Worm (Caenorhabditis elegans) whole organism, L4 larva: Measurements from ENCODE around the gene Y71H2AM.11.

Source experiments
- F26F4.8 ChIP-seq: fragments of 200-800 bp; sonication (Bioruptor generic); conservative IDR thresholded peaks from 2 replicates; pipeline ENCODE4 v1.3.6; 2022; ENCODE audit warnings: missing genetic modification characterization, missing compliant biosample characterization
- F37D6.2 ChIP-seq: sonication (generic microtip); optimal IDR thresholded peaks from 2 replicates; lab custom pipeline; 2016; ENCODE audit warnings: mild to moderate bottlenecking, missing genetic modification characterization, missing compliant biosample characterization
- F44E2.7 ChIP-seq: fragments of 200-800 bp; sonication (Bioruptor generic); IDR thresholded peaks from 2 replicates; pipeline ENCODE4 v2.1.2; 2022; ENCODE audit warnings: missing genetic modification characterization, missing compliant biosample characterization
- T20F7.1 ChIP-seq: fragments of 200-800 bp; sonication (Bioruptor generic); optimal IDR thresholded peaks from 2 replicates; lab custom pipeline; 2018; ENCODE audit warnings: mild to moderate bottlenecking, missing genetic modification characterization, missing compliant biosample characterization
- Y75B8A.6 ChIP-seq: fragments of 200-800 bp; sonication (Bioruptor generic); IDR thresholded peaks from 2 replicates; pipeline ENCODE4 v1.3.6; 2022; ENCODE audit warnings: missing genetic modification reagents, missing genetic modification characterization, missing compliant biosample characterization
- ZK337.2 ChIP-seq: fragments of 200-800 bp; sonication (Bioruptor generic); IDR thresholded peaks from 2 replicates; pipeline ENCODE4 v1.3.6; 2022; ENCODE audit warnings: missing genetic modification reagents, missing genetic modification characterization, missing compliant biosample characterization
- ZK546.5 ChIP-seq, 2 experiments: sonication (generic microtip); optimal IDR thresholded peaks; 2 replicates each; lab custom pipeline; 2017; ENCODE audit warnings: missing biosample characterization in 2 of 2, missing genetic modification characterization in 2 of 2
- aha-1 ChIP-seq: fragments of 150-350 bp; peaks from one replicate; lab custom pipeline; 2014; ENCODE audit warnings: missing biosample characterization, missing genetic modification characterization
- attf-4 ChIP-seq: sonication (generic microtip); optimal IDR thresholded peaks from 3 replicates; lab custom pipeline; 2017; ENCODE audit warnings: missing biosample characterization, missing genetic modification characterization
- ceh-28 ChIP-seq: fragments of 150-350 bp; optimal IDR thresholded peaks from 2 replicates; lab custom pipeline; 2014; ENCODE audit warnings: missing biosample characterization, missing genetic modification reagents, missing genetic modification characterization
- ceh-82 ChIP-seq: sonication (generic microtip); optimal IDR thresholded peaks from 2 replicates; lab custom pipeline; 2017; ENCODE audit warnings: missing biosample characterization, missing genetic modification characterization
- ces-1 ChIP-seq: fragments of 150-350 bp; sonication (generic microtip); optimal IDR thresholded peaks from 4 replicates; lab custom pipeline; 2014; ENCODE audit warnings: missing biosample characterization, missing genetic modification reagents, missing genetic modification characterization
- daf-16 ChIP-seq, 3 experiments: sonication (generic microtip); optimal IDR thresholded peaks; 2 replicates each; lab custom pipeline; 2016 to 2017; ENCODE audit warnings: missing genetic modification characterization in 3 of 3, missing genetic modification reagents in 3 of 3, mild to moderate bottlenecking in 2 of 3, missing compliant biosample characterization in 2 of 3, missing biosample characterization in 1 of 3, moderate library complexity in 1 of 3
- daf-8 ChIP-seq: fragments of 200-800 bp; sonication (Bioruptor generic); IDR thresholded peaks from 2 replicates; pipeline ENCODE4 v1.3.6; 2022; ENCODE audit warnings: missing genetic modification characterization, missing compliant biosample characterization
- dmd-6 ChIP-seq: fragments of 200-800 bp; sonication (Bioruptor generic); IDR thresholded peaks from 2 replicates; pipeline ENCODE4 v1.3.6; 2022; ENCODE audit warnings: missing genetic modification reagents, missing genetic modification characterization, missing compliant biosample characterization
- dmd-9 ChIP-seq: fragments of 200-800 bp; sonication (Bioruptor generic); IDR thresholded peaks from 2 replicates; pipeline ENCODE4 v1.3.6; 2022; ENCODE audit warnings: missing genetic modification reagents, missing genetic modification characterization, missing compliant biosample characterization
- dve-1 ChIP-seq: sonication (generic microtip); optimal IDR thresholded peaks from 2 replicates; lab custom pipeline; 2017; ENCODE audit warnings: antibody characterized with exemption, mild to moderate bottlenecking, missing genetic modification characterization, missing compliant biosample characterization; ENCODE audit not compliant: insufficient read depth
- egl-43 ChIP-seq: fragments of 200-800 bp; sonication (Bioruptor generic); IDR thresholded peaks from 2 replicates; pipeline ENCODE4 v1.3.6; 2022; ENCODE audit warnings: missing genetic modification reagents, missing genetic modification characterization, missing compliant biosample characterization
- fos-1 ChIP-seq: fragments of 150-350 bp; optimal IDR thresholded peaks from 2 replicates; lab custom pipeline; 2014; ENCODE audit warnings: missing biosample characterization, missing genetic modification characterization
- hif-1 ChIP-seq, 2 experiments: sonication (generic microtip); optimal IDR thresholded peaks; 2 replicates each; lab custom pipeline; 2016 to 2017; ENCODE audit warnings: missing compliant biosample characterization in 2 of 2, missing genetic modification characterization in 2 of 2, missing genetic modification reagents in 2 of 2, missing genotype in 2 of 2, mild to moderate bottlenecking in 1 of 2
- hlh-11 ChIP-seq: fragments of 200-800 bp; sonication (Bioruptor generic); optimal IDR thresholded peaks from 2 replicates; lab custom pipeline; 2018; ENCODE audit warnings: mild to moderate bottlenecking, missing genetic modification characterization, missing compliant biosample characterization
- hlh-30 ChIP-seq: sonication (generic microtip); optimal IDR thresholded peaks from 2 replicates; lab custom pipeline; 2017; ENCODE audit warnings: antibody characterized with exemption, mild to moderate bottlenecking, missing genetic modification characterization, missing compliant biosample characterization; ENCODE audit not compliant: insufficient read depth
- lim-7 ChIP-seq: fragments of 200-800 bp; sonication (Bioruptor generic); IDR thresholded peaks from 2 replicates; pipeline ENCODE4 v1.3.6; 2022; ENCODE audit warnings: missing genetic modification characterization, missing compliant biosample characterization
- lin-1 ChIP-seq: fragments of 200-800 bp; sonication (Bioruptor generic); IDR thresholded peaks from 2 replicates; pipeline ENCODE4 v1.3.6; 2022; ENCODE audit warnings: missing genetic modification reagents, missing genetic modification characterization, missing compliant biosample characterization
- lin-38 ChIP-seq: fragments of 200-800 bp; sonication (Bioruptor generic); IDR thresholded peaks from 2 replicates; pipeline ENCODE4 v1.3.6; 2022; ENCODE audit warnings: missing genetic modification reagents, missing genetic modification characterization, missing compliant biosample characterization
- lsy-2 ChIP-seq, 2 experiments: fragments of 150-350 bp in 1 of 2; sonication (generic microtip) in 1 of 2; optimal IDR thresholded peaks; 2 replicates each; lab custom pipeline; 2014 to 2017; ENCODE audit warnings: missing biosample characterization in 2 of 2, missing genetic modification characterization in 2 of 2
- madf-9 ChIP-seq: fragments of 200-800 bp; sonication (Bioruptor generic); conservative IDR thresholded peaks from 2 replicates; pipeline ENCODE4 v1.3.6; 2022; ENCODE audit warnings: missing genetic modification reagents, missing genetic modification characterization, missing compliant biosample characterization
- mdl-1 ChIP-seq, 2 experiments: fragments of 150-350 bp in 1 of 2; sonication (generic microtip) in 1 of 2; optimal IDR thresholded peaks; 2 replicates each; lab custom pipeline; 2014 to 2017; ENCODE audit warnings: missing biosample characterization in 2 of 2, missing genetic modification characterization in 2 of 2
- mep-1 ChIP-seq: fragments of 150-350 bp; sonication (generic microtip); optimal IDR thresholded peaks from 3 replicates; lab custom pipeline; 2014; ENCODE audit warnings: missing biosample characterization, missing genetic modification characterization
- mes-2 ChIP-seq: sonication (generic microtip); optimal IDR thresholded peaks from 2 replicates; lab custom pipeline; 2016; ENCODE audit warnings: missing genotype, mild to moderate bottlenecking, missing genetic modification characterization, missing compliant biosample characterization; ENCODE audit not compliant: poor library complexity, severe bottlenecking
- mxl-3 ChIP-seq: fragments of 200-800 bp; sonication (Bioruptor generic); optimal IDR thresholded peaks from 2 replicates; lab custom pipeline; 2018; ENCODE audit warnings: mild to moderate bottlenecking, missing genetic modification characterization, missing compliant biosample characterization
- nhr-25 ChIP-seq: sonication (generic microtip); optimal IDR thresholded peaks from 2 replicates; lab custom pipeline; 2017; ENCODE audit warnings: missing genetic modification characterization, mild to moderate bottlenecking, missing compliant biosample characterization, antibody characterized with exemption, moderate library complexity, borderline replicate concordance; ENCODE audit not compliant: insufficient read depth
- nhr-28 ChIP-seq: fragments of 150-350 bp; optimal IDR thresholded peaks from 2 replicates; lab custom pipeline; 2014; ENCODE audit warnings: missing biosample characterization, missing genetic modification characterization
- nhr-41 ChIP-seq: fragments of 200-800 bp; sonication (Bioruptor generic); IDR thresholded peaks from 2 replicates; pipeline ENCODE4 v1.3.6; 2022; ENCODE audit warnings: missing genetic modification reagents, missing genetic modification characterization, missing compliant biosample characterization
- nhr-76 ChIP-seq: fragments of 150-350 bp; optimal IDR thresholded peaks from 2 replicates; lab custom pipeline; 2014; ENCODE audit warnings: missing biosample characterization, missing genetic modification characterization
- nhr-77 ChIP-seq: fragments of 150-350 bp; optimal IDR thresholded peaks from 2 replicates; lab custom pipeline; 2014; ENCODE audit warnings: missing biosample characterization, missing genetic modification characterization
- pha-4 ChIP-seq, 2 experiments: fragments of 150-350 bp in 1 of 2; fragments of 200-800 bp in 1 of 2; sonication (Bioruptor generic) in 1 of 2; IDR thresholded peaks in 1 of 2; optimal IDR thresholded peaks in 1 of 2; 2 replicates each; pipeline versions ENCODE4 v1.3.6 to Lab custom; 2014 to 2022; ENCODE audit warnings: missing genetic modification characterization in 2 of 2, missing genetic modification reagents in 2 of 2, missing biosample characterization in 1 of 2, missing compliant biosample characterization in 1 of 2
- php-3 ChIP-seq: fragments of 200-800 bp; sonication (Bioruptor generic); IDR thresholded peaks from 2 replicates; pipeline ENCODE4 v1.3.6; 2022; ENCODE audit warnings: missing genetic modification reagents, missing genetic modification characterization, missing compliant biosample characterization
- saeg-2 ChIP-seq: fragments of 200-800 bp; sonication (Bioruptor generic); IDR thresholded peaks from 2 replicates; pipeline ENCODE4 v1.3.6; 2022; ENCODE audit warnings: missing genetic modification reagents, missing genetic modification characterization, missing compliant biosample characterization
- sdz-12 ChIP-seq: fragments of 200-800 bp; sonication (Bioruptor generic); optimal IDR thresholded peaks from 2 replicates; lab custom pipeline; 2018; ENCODE audit warnings: mild to moderate bottlenecking, missing genetic modification characterization, missing compliant biosample characterization
- set-16 ChIP-seq: fragments of 200-800 bp; sonication (Bioruptor generic); IDR thresholded peaks from 2 replicates; pipeline ENCODE4 v1.3.6; 2022; ENCODE audit warnings: missing genetic modification reagents, missing genetic modification characterization, missing compliant biosample characterization
- snpc-1.2 ChIP-seq: fragments of 200-800 bp; sonication (Bioruptor generic); IDR thresholded peaks from 2 replicates; pipeline ENCODE4 v1.3.6; 2022; ENCODE audit warnings: missing genetic modification reagents, missing genetic modification characterization, missing compliant biosample characterization
- snpc-4 ChIP-seq: fragments of 150-350 bp; optimal IDR thresholded peaks from 2 replicates; lab custom pipeline; 2014; ENCODE audit warnings: missing biosample characterization, missing genetic modification characterization
- tag-97 ChIP-seq: fragments of 200-800 bp; sonication (Bioruptor generic); IDR thresholded peaks from 2 replicates; pipeline ENCODE4 v1.3.6; 2022; ENCODE audit warnings: missing genetic modification characterization, missing compliant biosample characterization
- unc-39 ChIP-seq: sonication (generic microtip); optimal IDR thresholded peaks from 2 replicates; lab custom pipeline; 2017; ENCODE audit warnings: missing biosample characterization, missing genetic modification characterization
- zfp-2 ChIP-seq: sonication (generic microtip); optimal IDR thresholded peaks from 2 replicates; lab custom pipeline; 2016; ENCODE audit warnings: mild to moderate bottlenecking, missing genetic modification characterization, missing compliant biosample characterization
- zfp-3 ChIP-seq: fragments of 200-800 bp; sonication (Bioruptor generic); conservative IDR thresholded peaks from 2 replicates; pipeline ENCODE4 v1.3.6; 2022; ENCODE audit warnings: missing genetic modification reagents, missing genetic modification characterization, missing compliant biosample characterization
- zip-11 ChIP-seq: fragments of 200-800 bp; sonication (Bioruptor generic); IDR thresholded peaks from 2 replicates; pipeline ENCODE4 v1.3.6; 2022; ENCODE audit warnings: missing genetic modification characterization, missing compliant biosample characterization
- ztf-11 ChIP-seq: fragments of 150-350 bp; optimal IDR thresholded peaks from 2 replicates; lab custom pipeline; 2014; ENCODE audit warnings: missing biosample characterization, missing genetic modification characterization

Gene Y71H2AM.11

DNA sequence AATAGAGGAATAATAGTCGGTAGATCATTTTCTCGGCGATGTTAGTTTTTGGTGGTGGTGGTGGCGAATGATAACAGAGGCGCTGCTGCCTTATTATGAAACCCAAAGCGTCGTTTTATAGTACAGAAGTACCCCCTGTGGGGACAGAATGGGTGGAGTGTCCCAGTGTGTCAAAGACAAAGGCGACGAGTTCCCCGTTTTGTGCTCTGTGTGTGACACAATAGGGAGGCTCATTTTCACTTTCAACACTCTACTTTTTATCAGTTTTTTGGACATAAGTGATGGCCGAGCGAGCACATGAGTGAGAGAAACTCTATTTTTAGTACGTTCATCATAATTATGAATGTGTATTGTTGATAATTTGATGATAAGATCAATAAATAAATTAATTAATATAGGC, 35.8 kb upstream of the Y71H2AM.11 start, which contains the start of gene pho-9 (continued):
- no peak for TF ChIP-seq set-16
- TF ChIP-seq F37D6.2 (tag; lab: Kevin White, UChicago), result no peak
- TF ChIP-seq hlh-11, result peak; percentile 92
- TF ChIP-seq ceh-82 (tag; lab: Kevin White, UChicago), result no peak
- TF ChIP-seq hif-1 (tag; optimal IDR thresholded peaks at IDR 0.05; lab: Kevin White, UChicago), result peak in 1 of 2 experiments; percentile 1
- peak in 1 of 2 experiments; percentile 47 for TF ChIP-seq lsy-2 (tag; optimal IDR thresholded peaks at IDR 0.05; lab: Kevin White, UChicago)
- no peak for TF ChIP-seq F44E2.7 (GFP tag; lab: Robert Waterston, UW)
- peak; percentile 97 for TF ChIP-seq nhr-28 (tag; lab: Kevin White, UChicago)
- no peak for TF ChIP-seq ztf-11 (tag; lab: Kevin White, UChicago)
- 0 out of 2 replicates have a peak, but pooled peaks have one; percentile 38 for TF ChIP-seq saeg-2 (GFP tag; lab: Robert Waterston, UW)
- no peak for TF ChIP-seq Y75B8A.6 (GFP tag; lab: Robert Waterston, UW)
- peak; percentile 63 for TF ChIP-seq mxl-3
- TF ChIP-seq ZK337.2 (GFP tag; lab: Robert Waterston, UW), result no peak
- peak; percentile 17 for TF ChIP-seq mep-1 (tag; lab: Kevin White, UChicago)
- TF ChIP-seq dve-1 (tag; lab: Kevin White, UChicago), result peak; percentile 93
- peak; percentile 50; the same call in 1 of the 2 replicates for TF ChIP-seq nhr-41 (GFP tag; lab: Robert Waterston, UW)
- TF ChIP-seq lim-7 (GFP tag; lab: Robert Waterston, UW), result no peak
- TF ChIP-seq pha-4 (GFP tag; IDR thresholded peaks at IDR 0.05; lab: Robert Waterston, UW), result peak; percentile 61
- TF ChIP-seq pha-4 (tag; optimal IDR thresholded peaks at IDR 0.05; lab: Kevin White, UChicago), result no peak
- no peak for TF ChIP-seq zip-11
- TF ChIP-seq ces-1, result no peak
- TF ChIP-seq mes-2, result no peak
- peak; percentile 98 for TF ChIP-seq aha-1 (tag; lab: Kevin White, UChicago)
- TF ChIP-seq egl-43, result no peak
- TF ChIP-seq snpc-4, result no peak
- no peak for TF ChIP-seq F26F4.8 (GFP tag; lab: Robert Waterston, UW)
- peak; percentile 85 for TF ChIP-seq php-3 (GFP tag; lab: Robert Waterston, UW)
- peak; percentile 86 for TF ChIP-seq dmd-6 (GFP tag; lab: Robert Waterston, UW)
- no peak for TF ChIP-seq dmd-9 (GFP tag; lab: Robert Waterston, UW)
- TF ChIP-seq zfp-2 (tag; lab: Kevin White, UChicago), result no peak
- TF ChIP-seq unc-39, result no peak
- TF ChIP-seq hlh-30 (tag; lab: Kevin White, UChicago), result peak; percentile 42
- TF ChIP-seq sdz-12 (GFP tag; lab: Kevin White, UChicago), result no peak
- TF ChIP-seq zfp-3 (GFP tag; lab: Robert Waterston, UW), result no peak
- peak; percentile 80; the same call in 1 of the 2 replicates for TF ChIP-seq lin-1
- no peak for TF ChIP-seq nhr-76 (tag; lab: Kevin White, UChicago)
- TF ChIP-seq daf-8 (GFP tag; lab: Robert Waterston, UW), result no peak
- no peak for TF ChIP-seq snpc-1.2 (GFP tag; lab: Robert Waterston, UW)
- TF ChIP-seq fos-1 (tag; lab: Kevin White, UChicago), result no peak
- no peak for TF ChIP-seq ceh-28
- TF ChIP-seq mdl-1 (tag; optimal IDR thresholded peaks at IDR 0.05; lab: Kevin White, UChicago), result peak in 1 of 2 experiments; percentile 31
- TF ChIP-seq nhr-77 (tag; lab: Kevin White, UChicago), result peak; percentile 80

DNA sequence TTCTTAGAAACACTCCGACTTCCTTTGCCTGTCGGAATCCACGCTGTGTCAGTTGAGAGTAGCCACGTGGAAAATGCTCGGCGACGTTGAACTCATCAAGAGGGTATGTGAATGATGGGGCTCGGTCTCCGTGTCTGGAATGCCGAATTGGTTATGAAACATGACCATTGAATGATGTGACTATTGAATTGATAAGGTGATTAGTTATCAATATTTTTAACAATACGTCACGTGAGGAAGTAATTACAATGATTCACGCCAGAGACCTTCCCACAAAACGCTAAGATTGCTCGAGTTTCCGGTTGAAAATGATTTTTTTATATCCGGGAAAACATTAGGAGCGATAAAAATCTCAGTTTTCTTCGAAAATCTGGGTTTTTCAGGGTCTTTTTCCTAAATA, 34.4 kb upstream of the Y71H2AM.11 start:
- TF ChIP-seq saeg-2 (GFP tag; lab: Robert Waterston, UW), result no peak
- TF ChIP-seq zfp-2 (tag; lab: Kevin White, UChicago), result no peak
- no peak for TF ChIP-seq attf-4 (tag; lab: Kevin White, UChicago)
- TF ChIP-seq tag-97, result no peak
- no peak for TF ChIP-seq ZK546.5 (tag; optimal IDR thresholded peaks at IDR 0.05; lab: Kevin White, UChicago)
- no peak for TF ChIP-seq nhr-25 (tag; lab: Kevin White, UChicago)
- TF ChIP-seq lin-1, result no peak
- no peak for TF ChIP-seq daf-16 (GFP tag; optimal IDR thresholded peaks at IDR 0.05; lab: Kevin White, UChicago)
- TF ChIP-seq daf-16 (tag; optimal IDR thresholded peaks at IDR 0.05; lab: Kevin White, UChicago), result peak; percentile 17
- TF ChIP-seq T20F7.1, result no peak
- peak; percentile 21; the same call in 1 of the 2 replicates for TF ChIP-seq lin-38
- no peak for TF ChIP-seq madf-9
- TF ChIP-seq ces-1, result no peak
- TF ChIP-seq mes-2, result no peak
- TF ChIP-seq snpc-4, result no peak
- TF ChIP-seq pha-4 (GFP tag; IDR thresholded peaks at IDR 0.05; lab: Robert Waterston, UW), result no peak
- no peak for TF ChIP-seq pha-4 (tag; optimal IDR thresholded peaks at IDR 0.05; lab: Kevin White, UChicago)
